Fruit fly (Drosophila melanogaster): ENCODE measurements around the gene CG15386.

CG15386 gene

dm6 chr2L:2202018-2202852, 14.8 kb downstream of the CG15386 start (continued):
- TF ChIP-seq ab (GFP tag; optimal IDR thresholded peaks at IDR 0.05) (peak; percentile 95), CG34422 (GFP tag; IDR thresholded peaks at IDR 0.05) (peak; percentile 99), mirr (GFP tag; optimal IDR thresholded peaks at IDR 0.05) (peak; percentile 8), Usf (GFP tag; optimal IDR thresholded peaks at IDR 0.05) (peak; percentile 93), CG9437 (GFP tag; optimal IDR thresholded peaks at IDR 0.05) (peak; percentile 94), MBD-R2 (GFP tag; IDR thresholded peaks at IDR 0.05) (peak; percentile 81), CG2678 (tag; optimal IDR thresholded peaks at IDR 0.05) (peak; percentile 98), dysf (GFP tag; IDR thresholded peaks at IDR 0.05) (peak; percentile 96), CG1529 (GFP tag; optimal IDR thresholded peaks at IDR 0.05) (peak; percentile 100), Bgb (GFP tag; IDR thresholded peaks at IDR 0.05; ENCODE audit: partially characterized antibody) (peak; percentile 34; the same call in 1 of the 2 replicates), Aef1 (GFP tag; IDR thresholded peaks at IDR 0.05) (peak; percentile 95), Trl (optimal IDR thresholded peaks at IDR 0.05) (peak; percentile 27 to 79), Trl (GFP tag; optimal IDR thresholded peaks at IDR 0.05) (peak; percentile 98), knrl (GFP tag; IDR thresholded peaks at IDR 0.05; ENCODE audit: partially characterized antibody) (peak; percentile 70; the same call in 2 of the 3 replicates), ci (GFP tag; IDR thresholded peaks at IDR 0.05) (peak; percentile 100), NFAT (GFP tag; IDR thresholded peaks at IDR 0.05) (peak; percentile 80), gcm (GFP tag; optimal IDR thresholded peaks at IDR 0.05) (peak; percentile 100), CG11398 (GFP tag; optimal IDR thresholded peaks at IDR 0.05) (peak; percentile 96), Fer3 (tag; optimal IDR thresholded peaks at IDR 0.05) (peak; percentile 94), CG8478 (optimal IDR thresholded peaks at IDR 0.05) (peak; percentile 77), E2f1 (GFP tag; IDR thresholded peaks at IDR 0.05) (peak; percentile 99), fd102C (GFP tag; optimal IDR thresholded peaks at IDR 0.05) (peak; percentile 99), CG8281 (tag; optimal IDR thresholded peaks at IDR 0.05) (peak; percentile 93), lab (GFP tag; optimal IDR thresholded peaks at IDR 0.05) (peak; percentile 96), chinmo (GFP tag; IDR thresholded peaks at IDR 0.05; ENCODE audit: partially characterized antibody) (peak; percentile 73; the same call in 1 of the 4 replicates), CG14441 (GFP tag; IDR thresholded peaks at IDR 0.05) (peak; percentile 98), lilli (GFP tag; optimal IDR thresholded peaks at IDR 0.05) (peak; percentile 97), CG4820 (GFP tag; optimal IDR thresholded peaks at IDR 0.05) (peak; percentile 99), CG16813 (GFP tag; IDR thresholded peaks at IDR 0.05; ENCODE audit: partially characterized antibody) (peak; percentile 76), CG10565 (GFP tag; optimal IDR thresholded peaks at IDR 0.05) (peak; percentile 96), B-H2 (GFP tag; optimal IDR thresholded peaks at IDR 0.05) (no peak), rib (GFP tag; IDR thresholded peaks at IDR 0.05) (peak; percentile 47; the same call in 1 of the 2 replicates), ATbp (GFP tag; optimal IDR thresholded peaks at IDR 0.05) (peak; percentile 99), CG5953 (GFP tag; IDR thresholded peaks at IDR 0.05) (peak; percentile 99), CG1832 (GFP tag; optimal IDR thresholded peaks at IDR 0.05) (peak; percentile 59), ind (GFP tag; optimal IDR thresholded peaks at IDR 0.05) (peak; percentile 97), kay (GFP tag; optimal IDR thresholded peaks at IDR 0.05) (peak; percentile 98), nom (GFP tag; optimal IDR thresholded peaks at IDR 0.05) (peak; percentile 99), CG15269 (tag; optimal IDR thresholded peaks at IDR 0.05) (peak; percentile 96), Pdp1 (GFP tag; optimal IDR thresholded peaks at IDR 0.05) (peak; percentile 97 to 98), CG12236 (GFP tag; optimal IDR thresholded peaks at IDR 0.05) (peak; percentile 98), chif (GFP tag; optimal IDR thresholded peaks at IDR 0.05) (peak; percentile 98 to 99), CG11504 (tag; optimal IDR thresholded peaks at IDR 0.05) (peak; percentile 98), CG12219 (GFP tag; optimal IDR thresholded peaks at IDR 0.05) (peak; percentile 99), CG8944 (GFP tag; optimal IDR thresholded peaks at IDR 0.05) (peak; percentile 97), org-1 (GFP tag; optimal IDR thresholded peaks at IDR 0.05) (peak; percentile 99), CG10543 (GFP tag; optimal IDR thresholded peaks at IDR 0.05) (peak; percentile 39), zen2 (GFP tag; IDR thresholded peaks at IDR 0.05; ENCODE audit: partially characterized antibody) (peak; percentile 66)

All from whole organism, embryonic.